Worm (Caenorhabditis elegans) whole organism, midembryonic: Measurements from ENCODE around the gene ubc-21.

ENCODE experiments used
- T22C8.4 ChIP-seq: fragments of 200-800 bp; sonication (Bioruptor generic); IDR thresholded peaks from 2 replicates; pipeline ENCODE4 v1.3.6; 2022; ENCODE audit warnings: missing genetic modification characterization, missing compliant biosample characterization
- flt-1 ChIP-seq: fragments of 200-800 bp; sonication (Bioruptor generic); IDR thresholded peaks from 2 replicates; pipeline ENCODE4 v1.3.6; 2022; ENCODE audit warnings: missing genetic modification characterization, missing compliant biosample characterization
- klf-2 ChIP-seq: fragments of 200-800 bp; sonication (Bioruptor generic); conservative IDR thresholded peaks from 2 replicates; pipeline ENCODE4 v1.3.6; 2022; ENCODE audit warnings: missing genetic modification reagents, missing genetic modification characterization, missing compliant biosample characterization
- ref-1 ChIP-seq: fragments of 200-800 bp; sonication (Bioruptor generic); conservative IDR thresholded peaks from 2 replicates; pipeline ENCODE4 v1.3.6; 2022; ENCODE audit warnings: missing genetic modification reagents, missing genetic modification characterization, missing compliant biosample characterization
- ztf-23 ChIP-seq: fragments of 200-800 bp; sonication (Bioruptor generic); IDR thresholded peaks from 2 replicates; pipeline ENCODE4 v1.3.6; 2022; ENCODE audit warnings: missing genetic modification reagents, missing genetic modification characterization, missing compliant biosample characterization

DNA sequence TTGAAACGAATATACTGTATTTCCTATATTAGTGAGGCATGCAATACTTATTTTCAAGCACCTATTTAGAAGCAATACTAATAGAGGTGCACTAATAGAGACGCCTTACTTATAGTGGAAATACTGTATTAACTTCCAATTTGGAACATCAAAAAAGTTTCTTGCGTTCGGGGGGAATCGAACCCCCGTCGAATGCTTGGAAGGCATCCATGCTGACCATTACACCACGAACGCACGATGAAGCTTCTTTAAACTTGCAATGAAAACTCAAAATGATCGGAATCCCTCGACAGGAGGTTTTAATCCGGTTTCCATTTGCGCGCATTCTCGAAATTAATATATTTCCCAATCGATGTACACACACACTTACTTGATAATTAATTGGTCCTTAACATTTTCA is 31.2 kb upstream of the ubc-21 start:
- TF ChIP-seq flt-1: no peak
- TF ChIP-seq T22C8.4 (GFP tag; lab: Robert Waterston, UW): no peak
- TF ChIP-seq ref-1 (GFP tag; lab: Robert Waterston, UW): no peak
- no peak for TF ChIP-seq ztf-23 (GFP tag; lab: Robert Waterston, UW)
- TF ChIP-seq klf-2: no peak
